Fruit fly (Drosophila melanogaster) whole organism, embryonic: ENCODE measurements around the gene Mkk4.

Experiments
- Atf6 ChIP-seq: fragments of 200-800 bp; sonication (Bioruptor generic); IDR thresholded peaks from 2 replicates; pipeline ENCODE4 v1.3.6; 2022; ENCODE audit warnings: missing biosample characterization, missing genetic modification characterization
- CG12299 ChIP-seq: fragments of 200-800 bp; sonication (Bioruptor generic); optimal IDR thresholded peaks from 2 replicates; lab custom pipeline; 2018; ENCODE audit warnings: missing biosample characterization, mild to moderate bottlenecking, missing genetic modification characterization
- CG13287 ChIP-seq: fragments of 200-800 bp; sonication (Bioruptor generic); IDR thresholded peaks from 2 replicates; pipeline ENCODE4 v1.3.6; 2022; ENCODE audit warnings: missing biosample characterization, missing genetic modification characterization; ENCODE audit not compliant: partially characterized antibody
- CG13424 ChIP-seq: fragments of 200-800 bp; sonication (Bioruptor generic); optimal IDR thresholded peaks from 2 replicates; lab custom pipeline; 2019; ENCODE audit warnings: missing biosample characterization, mild to moderate bottlenecking, missing genetic modification characterization, moderate library complexity
- CG13775 ChIP-seq: fragments of 200-800 bp; sonication (Bioruptor generic); optimal IDR thresholded peaks from 3 replicates; lab custom pipeline; 2017; ENCODE audit warnings: missing biosample characterization, mild to moderate bottlenecking, missing genetic modification characterization
- CG15011 ChIP-seq: fragments of 200-800 bp; sonication (Bioruptor generic); optimal IDR thresholded peaks from 3 replicates; lab custom pipeline; 2018; ENCODE audit warnings: missing biosample characterization, mild to moderate bottlenecking, missing genetic modification characterization
- CG15696 ChIP-seq: fragments of 200-800 bp; sonication (Bioruptor generic); optimal IDR thresholded peaks from 2 replicates; lab custom pipeline; 2019; ENCODE audit warnings: missing biosample characterization, mild to moderate bottlenecking, missing genetic modification characterization, moderate library complexity
- CG17328 ChIP-seq: fragments of 200-800 bp; sonication (Bioruptor generic); IDR thresholded peaks from 2 replicates; pipeline ENCODE4 v1.3.6; 2022; ENCODE audit warnings: missing biosample characterization, missing genetic modification characterization
- CG17612 ChIP-seq: fragments of 200-800 bp; sonication (Bioruptor generic); IDR thresholded peaks from 2 replicates; pipeline ENCODE4 v1.3.6; 2022; ENCODE audit warnings: missing biosample characterization, missing genetic modification characterization
- CG17829 ChIP-seq: fragments of 200-800 bp; optimal IDR thresholded peaks from 2 replicates; lab custom pipeline; 2019; ENCODE audit warnings: missing biosample characterization, mild to moderate bottlenecking, missing genetic modification characterization, moderate library complexity
- CG18619 ChIP-seq: fragments of 200-800 bp; sonication (Bioruptor generic); optimal IDR thresholded peaks from 3 replicates; lab custom pipeline; 2017; ENCODE audit warnings: missing biosample characterization, mild to moderate bottlenecking, missing genetic modification characterization
- CG32767 ChIP-seq: fragments of 200-800 bp; sonication (Bioruptor generic); IDR thresholded peaks from 2 replicates; pipeline ENCODE4 v1.3.6; 2022; ENCODE audit warnings: missing biosample characterization, missing genetic modification characterization
- CG34376 ChIP-seq: fragments of 200-800 bp; sonication (Bioruptor generic); optimal IDR thresholded peaks from 2 replicates; lab custom pipeline; 2018; ENCODE audit warnings: missing biosample characterization, mild to moderate bottlenecking, missing genetic modification characterization
- CG34422 ChIP-seq: fragments of 200-800 bp; sonication (Bioruptor generic); IDR thresholded peaks from 3 replicates; pipeline ENCODE4 v1.3.6; 2022; ENCODE audit warnings: missing biosample characterization, missing genetic modification characterization
- CG3726 ChIP-seq: fragments of 200-800 bp; sonication (Bioruptor generic); IDR thresholded peaks from 3 replicates; pipeline ENCODE4, ENCODE4 v1.3.6; 2022; ENCODE audit warnings: missing biosample characterization, missing genetic modification characterization
- CG6683 ChIP-seq: fragments of 200-800 bp; sonication (Bioruptor generic); optimal IDR thresholded peaks from 2 replicates; lab custom pipeline; 2017; ENCODE audit warnings: missing biosample characterization, mild to moderate bottlenecking, missing genetic modification characterization, missing genetic modification reagents
- CG6765 ChIP-seq: fragments of 200-800 bp; sonication (Bioruptor generic); optimal IDR thresholded peaks from 3 replicates; lab custom pipeline; 2017; ENCODE audit warnings: missing biosample characterization, mild to moderate bottlenecking, missing genetic modification characterization
- CG6813 ChIP-seq: fragments of 200-800 bp; sonication (Bioruptor generic); optimal IDR thresholded peaks from 2 replicates; lab custom pipeline; 2017; ENCODE audit warnings: missing biosample characterization, missing genetic modification characterization, mild to moderate bottlenecking, moderate library complexity, missing genetic modification reagents
- CG6854 ChIP-seq: fragments of 200-800 bp; sonication (Bioruptor generic); optimal IDR thresholded peaks from 3 replicates; lab custom pipeline; 2017; ENCODE audit warnings: missing biosample characterization, mild to moderate bottlenecking, missing genetic modification characterization
- CrebB ChIP-seq: fragments of 200-800 bp; sonication (Bioruptor generic); optimal IDR thresholded peaks from 3 replicates; lab custom pipeline; 2018; ENCODE audit warnings: missing biosample characterization, mild to moderate bottlenecking, missing genetic modification characterization
- Drgx ChIP-seq: fragments of 200-800 bp; sonication (Bioruptor generic); IDR thresholded peaks from 2 replicates; pipeline ENCODE4 v1.3.6; 2022; ENCODE audit warnings: missing biosample characterization, missing genetic modification characterization
- Ets65A ChIP-seq: fragments of 200-800 bp; sonication (Bioruptor generic); peaks from one replicate; lab custom pipeline; 2016; ENCODE audit warnings: missing biosample characterization, missing genetic modification characterization
- Fer3 ChIP-seq: fragments of 200-800 bp; sonication (Bioruptor generic); optimal IDR thresholded peaks from 2 replicates; lab custom pipeline; 2018; ENCODE audit warnings: missing biosample characterization, mild to moderate bottlenecking, missing genetic modification characterization, moderate library complexity
- GATAe ChIP-seq: fragments of 200-800 bp; sonication (Bioruptor generic); conservative IDR thresholded peaks from 2 replicates; pipeline ENCODE4 v1.3.6; 2022; ENCODE audit warnings: missing biosample characterization, missing genetic modification characterization
- HLHmδ ChIP-seq: fragments of 200-800 bp; sonication (Bioruptor generic); optimal IDR thresholded peaks from 2 replicates; lab custom pipeline; 2018; ENCODE audit warnings: missing biosample characterization, mild to moderate bottlenecking, missing genetic modification characterization, moderate library complexity
- Hand ChIP-seq: fragments of 200-800 bp; sonication (Bioruptor generic); optimal IDR thresholded peaks from 2 replicates; lab custom pipeline; 2017; ENCODE audit warnings: mild to moderate bottlenecking, missing biosample characterization, missing genetic modification reagents, missing genetic modification characterization
- Hmr ChIP-seq: fragments of 200-800 bp; sonication (Bioruptor generic); optimal IDR thresholded peaks from 3 replicates; lab custom pipeline; 2017; ENCODE audit warnings: mild to moderate bottlenecking, missing biosample characterization, missing genetic modification reagents, missing genetic modification characterization
- Hr3 ChIP-seq: fragments of 200-800 bp; sonication (Bioruptor generic); optimal IDR thresholded peaks from 3 replicates; lab custom pipeline; 2016; ENCODE audit warnings: missing biosample characterization, missing genetic modification characterization
- NFAT ChIP-seq: fragments of 200-800 bp; sonication (Bioruptor generic); IDR thresholded peaks from 2 replicates; pipeline ENCODE4 v1.3.6; 2022; ENCODE audit warnings: missing biosample characterization, missing genetic modification characterization
- Rfx ChIP-seq: fragments of 200-800 bp; sonication (Bioruptor generic); IDR thresholded peaks from 2 replicates; pipeline ENCODE4 v1.3.6; 2022; ENCODE audit warnings: missing biosample characterization, missing genetic modification characterization
- Usf ChIP-seq: fragments of 200-800 bp; sonication (Bioruptor generic); optimal IDR thresholded peaks from 2 replicates; lab custom pipeline; 2017; ENCODE audit warnings: missing genotype, missing biosample characterization, missing genetic modification characterization
- ash1 ChIP-seq: fragments of 200-800 bp; sonication (Bioruptor generic); optimal IDR thresholded peaks from 2 replicates; lab custom pipeline; 2018; ENCODE audit warnings: missing biosample characterization, mild to moderate bottlenecking, missing genetic modification characterization
- bsh ChIP-seq, 2 experiments: fragments of 200-800 bp; sonication (Bioruptor generic); optimal IDR thresholded peaks; 2 replicates each; lab custom pipeline; 2017 to 2018; ENCODE audit warnings: mild to moderate bottlenecking in 2 of 2, missing biosample characterization in 2 of 2, missing genetic modification characterization in 2 of 2, moderate library complexity in 1 of 2
- cato ChIP-seq: fragments of 200-800 bp; sonication (Bioruptor generic); optimal IDR thresholded peaks from 2 replicates; lab custom pipeline; 2016; ENCODE audit warnings: missing biosample characterization, missing genetic modification characterization, borderline replicate concordance
- chinmo ChIP-seq: fragments of 200-800 bp; sonication (Bioruptor generic); IDR thresholded peaks from 4 replicates; pipeline ENCODE4 v1.3.6; 2022; ENCODE audit warnings: missing biosample characterization, missing genetic modification characterization; ENCODE audit not compliant: partially characterized antibody
- da ChIP-seq: fragments of 200-800 bp; sonication (Bioruptor generic); optimal IDR thresholded peaks from 2 replicates; lab custom pipeline; 2016; ENCODE audit warnings: missing biosample characterization, missing genetic modification characterization
- dpn ChIP-seq, 2 experiments: fragments of 200-800 bp; sonication (Bioruptor generic); optimal IDR thresholded peaks; 3 replicates each; lab custom pipeline; 2016; ENCODE audit warnings: missing biosample characterization in 2 of 2, missing genetic modification characterization in 2 of 2
- ewg ChIP-seq: fragments of 200-800 bp; sonication (Bioruptor generic); optimal IDR thresholded peaks from 3 replicates; lab custom pipeline; 2017; ENCODE audit warnings: mild to moderate bottlenecking, missing biosample characterization, missing genetic modification reagents, missing genetic modification characterization
- ftz-f1 ChIP-seq: fragments of 200-800 bp; sonication (Bioruptor generic); optimal IDR thresholded peaks from 2 replicates; lab custom pipeline; 2016; ENCODE audit warnings: missing biosample characterization, missing genetic modification characterization
- lola ChIP-seq, 3 experiments: fragments of >200 bp in 2 of 3; fragments of 200-800 bp in 1 of 3; sonication (Bioruptor generic) in 1 of 3; optimal IDR thresholded peaks; 2 replicates each; lab custom pipeline; 2017 to 2019; ENCODE audit warnings: missing biosample characterization in 3 of 3, missing genetic modification characterization in 3 of 3, mild to moderate bottlenecking in 1 of 3, moderate library complexity in 1 of 3
- nom ChIP-seq: fragments of 200-800 bp; sonication (Bioruptor generic); optimal IDR thresholded peaks from 2 replicates; lab custom pipeline; 2017; ENCODE audit warnings: missing biosample characterization, missing genetic modification characterization, mild to moderate bottlenecking, moderate library complexity, missing genetic modification reagents
- prd ChIP-seq, 3 experiments: fragments of >200 bp in 2 of 3; fragments of 200-800 bp in 1 of 3; sonication (Bioruptor generic) in 1 of 3; optimal IDR thresholded peaks in 2 of 3; IDR thresholded peaks in 1 of 3; 2 replicates in 2 of 3; 3 replicates in 1 of 3; pipeline versions ENCODE4 v1.3.6 to Lab custom; 2017 to 2022; ENCODE audit warnings: missing biosample characterization in 1 of 3, missing genetic modification characterization in 1 of 3
- sens-2 ChIP-seq: fragments of 200-800 bp; sonication (Bioruptor generic); IDR thresholded peaks from 2 replicates; pipeline ENCODE4 v1.3.6; 2022; ENCODE audit warnings: missing biosample characterization, missing genetic modification characterization
- seq ChIP-seq: fragments of 200-800 bp; sonication (Bioruptor generic); IDR thresholded peaks from 2 replicates; pipeline ENCODE4 v1.3.6; 2022; ENCODE audit warnings: missing biosample characterization, missing genetic modification characterization
- so ChIP-seq: fragments of 200-800 bp; sonication (Bioruptor generic); IDR thresholded peaks from 3 replicates; pipeline ENCODE4 v1.3.6; 2022; ENCODE audit warnings: missing biosample characterization, missing genetic modification characterization
- tgo ChIP-seq: fragments of 200-800 bp; sonication (Bioruptor generic); IDR thresholded peaks from 3 replicates; pipeline ENCODE4 v1.3.6; 2022; ENCODE audit warnings: missing biosample characterization, missing genetic modification characterization
- wdn ChIP-seq: fragments of 200-800 bp; sonication (Bioruptor generic); IDR thresholded peaks from 2 replicates; pipeline ENCODE4 v1.3.6; 2022; ENCODE audit warnings: missing biosample characterization, missing genetic modification characterization
- zen2 ChIP-seq: fragments of 200-800 bp; sonication (Bioruptor generic); IDR thresholded peaks from 3 replicates; pipeline ENCODE4 v1.3.6; 2022; ENCODE audit warnings: missing biosample characterization, missing genetic modification characterization; ENCODE audit not compliant: partially characterized antibody

Gene Mkk4

DNA sequence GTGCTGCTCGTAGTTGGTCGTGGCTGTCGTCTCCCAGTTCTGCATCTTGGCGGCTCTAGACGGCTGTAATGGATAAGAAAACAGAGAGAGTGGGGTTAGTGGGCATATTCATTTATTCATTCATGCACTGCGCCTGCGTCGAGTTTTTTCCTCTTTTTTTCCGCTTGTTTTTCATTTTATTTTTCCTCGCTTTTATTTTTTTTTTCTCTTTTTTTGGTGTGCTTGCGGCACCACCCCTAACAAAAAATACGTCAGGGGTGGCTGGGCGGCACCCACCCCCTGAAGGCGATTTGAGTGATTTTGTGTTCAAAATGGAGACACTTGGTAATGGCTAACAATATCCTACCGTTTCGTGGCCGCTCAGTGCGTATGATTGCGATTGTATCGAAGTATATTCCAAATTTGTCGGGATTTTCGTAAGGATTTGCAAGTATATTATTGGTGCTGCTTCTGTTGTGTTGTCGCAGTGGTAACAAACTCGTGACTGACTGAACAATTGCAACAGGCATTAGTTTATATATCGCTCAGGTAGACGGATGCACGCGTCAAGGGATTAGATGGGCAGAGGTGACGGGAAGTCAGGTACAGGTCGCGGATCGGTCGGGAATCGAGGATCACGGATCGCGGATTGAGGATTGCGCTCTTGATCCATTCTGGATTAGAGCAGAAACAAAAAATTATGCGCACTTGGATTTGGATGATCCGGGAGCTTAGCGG, 43.7 kb upstream of the Mkk4 start (continued):
- TF ChIP-seq CG13287 (GFP tag; lab: Robert Waterston, UW) (no peak), CG34376 (GFP tag; lab: Kevin White, UChicago) (peak; percentile 95), zen2 (GFP tag; lab: Robert Waterston, UW) (no peak), seq (GFP tag; lab: Robert Waterston, UW) (peak; percentile 89), CG34422 (GFP tag; lab: Robert Waterston, UW) (no peak), CG32767 (GFP tag; lab: Robert Waterston, UW) (no peak), CG3726 (no peak), CG17328 (no peak), CrebB (tag; lab: Kevin White, UChicago) (peak; percentile 74), bsh (GFP tag; optimal IDR thresholded peaks at IDR 0.05; lab: Kevin White, UChicago) (no peak), tgo (no peak), CG6854 (GFP tag; lab: Kevin White, UChicago) (peak; percentile 77), Atf6 (peak; percentile 78), CG6813 (GFP tag; lab: Kevin White, UChicago) (peak; percentile 21), ftz-f1 (GFP tag; lab: Kevin White, UChicago) (no peak), CG13424 (tag; lab: Kevin White, UChicago) (no peak), NFAT (GFP tag; lab: Robert Waterston, UW) (peak; percentile 36; the same call in 1 of the 2 replicates), CG6765 (GFP tag; lab: Kevin White, UChicago) (peak; percentile 89), CG12299 (tag; lab: Kevin White, UChicago) (peak; percentile 2), CG17612 (no peak), Drgx (GFP tag; lab: Robert Waterston, UW) (peak; percentile 94), so (GFP tag; lab: Robert Waterston, UW) (peak; percentile 67; the same call in 1 of the 3 replicates), chinmo (GFP tag; lab: Robert Waterston, UW) (no peak), GATAe (GFP tag; lab: Robert Waterston, UW) (no peak), cato (GFP tag; lab: Kevin White, UChicago) (no peak), Usf (GFP tag; lab: Kevin White, UChicago) (no peak), CG13775 (GFP tag; lab: Kevin White, UChicago) (peak; percentile 17), ewg (GFP tag; lab: Kevin White, UChicago) (peak; percentile 68), ash1 (no peak), HLHmδ (GFP tag; lab: Kevin White, UChicago) (no peak), Hand (GFP tag; lab: Kevin White, UChicago) (peak; percentile 91), Rfx (GFP tag; lab: Robert Waterston, UW) (peak; percentile 66; the same call in 1 of the 2 replicates), dpn (GFP tag; optimal IDR thresholded peaks at IDR 0.05; lab: Kevin White, UChicago) (peak in 1 of 2 experiments; percentile 10), nom (GFP tag; lab: Kevin White, UChicago) (peak; percentile 96), da (GFP tag; lab: Kevin White, UChicago) (no peak), CG15696 (no peak), CG17829 (tag; lab: Kevin White, UChicago) (no peak), lola (GFP tag; optimal IDR thresholded peaks at IDR 0.05; lab: Kevin White, UChicago) (no peak), prd (optimal IDR thresholded peaks at IDR 0.05; lab: Kevin White, UChicago) (no peak), prd (GFP tag; IDR thresholded peaks at IDR 0.05; lab: Robert Waterston, UW) (no peak), CG15011 (GFP tag; lab: Kevin White, UChicago) (peak; percentile 2), Hmr (GFP tag; lab: Kevin White, UChicago) (peak; percentile 80), Fer3 (tag; lab: Kevin White, UChicago) (peak; percentile 62), sens-2 (GFP tag; lab: Robert Waterston, UW) (0 out of 2 replicates have a peak, but pooled peaks have one; percentile 17), CG6683 (GFP tag; lab: Kevin White, UChicago) (no peak), CG18619 (peak; percentile 29), Hr3 (GFP tag; lab: Kevin White, UChicago) (no peak), Ets65A (GFP tag; lab: Kevin White, UChicago) (peak; percentile 56), wdn (GFP tag; lab: Robert Waterston, UW) (peak; percentile 47; the same call in 1 of the 2 replicates)
